Worm (Caenorhabditis elegans) whole organism, early embryonic: ENCODE results near the gene C34F6.9.

Experiments
- F13C5.2 ChIP-seq: sonication (generic microtip); optimal IDR thresholded peaks from 2 replicates; lab custom pipeline; 2017; ENCODE audit warnings: mild to moderate bottlenecking, missing genetic modification characterization, inconsistent platforms, missing compliant biosample characterization
- aly-1 ChIP-seq: sonication (generic microtip); optimal IDR thresholded peaks from 2 replicates; lab custom pipeline; 2016; ENCODE audit warnings: missing genetic modification characterization, missing compliant biosample characterization
- ama-1 ChIP-seq: fragments of 150-350 bp; optimal IDR thresholded peaks from 2 replicates; lab custom pipeline; 2014
- ets-7 ChIP-seq: sonication (generic microtip); optimal IDR thresholded peaks from 2 replicates; lab custom pipeline; 2016; ENCODE audit warnings: missing genotype, missing genetic modification characterization, missing compliant biosample characterization
- hmbx-1 ChIP-seq: sonication (generic microtip); optimal IDR thresholded peaks from 2 replicates; lab custom pipeline; 2016; ENCODE audit warnings: mild to moderate bottlenecking, missing genetic modification characterization, missing compliant biosample characterization
- hmg-4 ChIP-seq: fragments of 200-800 bp; sonication (Bioruptor generic); optimal IDR thresholded peaks from 2 replicates; lab custom pipeline; 2018; ENCODE audit warnings: mild to moderate bottlenecking, missing genetic modification characterization, missing compliant biosample characterization
- hnd-1 ChIP-seq: sonication (generic microtip); optimal IDR thresholded peaks from 2 replicates; lab custom pipeline; 2016; ENCODE audit warnings: missing genetic modification characterization, missing compliant biosample characterization
- sea-1 ChIP-seq: fragments of 200-800 bp; sonication (Bioruptor generic); conservative IDR thresholded peaks from 2 replicates; pipeline ENCODE4 v1.3.6; 2022; ENCODE audit warnings: missing genetic modification characterization, missing compliant biosample characterization
- tbx-11 ChIP-seq: fragments of 200-800 bp; sonication (Bioruptor generic); IDR thresholded peaks from 2 replicates; pipeline ENCODE4 v1.3.6; 2022; ENCODE audit warnings: missing genetic modification characterization, missing compliant biosample characterization
- tbx-37 ChIP-seq: fragments of 200-800 bp; sonication (Bioruptor generic); conservative IDR thresholded peaks from 2 replicates; pipeline ENCODE4 v1.3.6; 2022; ENCODE audit warnings: missing genetic modification reagents, missing genetic modification characterization, missing compliant biosample characterization
- tra-4 ChIP-seq: sonication (generic microtip); optimal IDR thresholded peaks from 2 replicates; lab custom pipeline; 2017; ENCODE audit warnings: missing genetic modification characterization, missing compliant biosample characterization

ce11 chrX:11252429-11252828 is 30.0 kb upstream of the C34F6.9 start:
- TF ChIP-seq F13C5.2 (tag; lab: Kevin White, UChicago): peak; percentile 73
- TF ChIP-seq sea-1: peak; percentile 68; the same call in 1 of the 2 replicates
- TF ChIP-seq ets-7 (tag; lab: Kevin White, UChicago): peak; percentile 36
- peak; percentile 88 for TF ChIP-seq hmg-4 (GFP tag; lab: Kevin White, UChicago)
- peak; percentile 38 for TF ChIP-seq tra-4
- TF ChIP-seq ama-1 (lab: Kevin White, UChicago): no peak
- TF ChIP-seq tbx-11: peak; percentile 86
- no peak for TF ChIP-seq aly-1 (tag; lab: Kevin White, UChicago)
- peak; percentile 35 for TF ChIP-seq hmbx-1 (tag; lab: Kevin White, UChicago)
- TF ChIP-seq tbx-37: peak; percentile 68; the same call in 1 of the 2 replicates
- peak; percentile 63 for TF ChIP-seq hnd-1
